Fruit fly (Drosophila melanogaster) whole organism, embryonic: ENCODE results near the gene Cdk1.

Experiments
- Adf1 ChIP-seq: fragments of 200-800 bp; sonication (Bioruptor generic); IDR thresholded peaks from 2 replicates; pipeline ENCODE4 v1.3.6; 2022; ENCODE audit warnings: missing biosample characterization, missing genetic modification characterization
- Atf6 ChIP-seq: fragments of 200-800 bp; sonication (Bioruptor generic); IDR thresholded peaks from 2 replicates; pipeline ENCODE4 v1.3.6; 2022; ENCODE audit warnings: missing biosample characterization, missing genetic modification characterization
- BtbVII ChIP-seq: fragments of 200-800 bp; sonication (Bioruptor generic); optimal IDR thresholded peaks from 3 replicates; lab custom pipeline; 2017; ENCODE audit warnings: missing biosample characterization, mild to moderate bottlenecking, missing genetic modification characterization
- CG12299 ChIP-seq: fragments of 200-800 bp; sonication (Bioruptor generic); optimal IDR thresholded peaks from 2 replicates; lab custom pipeline; 2018; ENCODE audit warnings: missing biosample characterization, mild to moderate bottlenecking, missing genetic modification characterization
- CG13287 ChIP-seq: fragments of 200-800 bp; sonication (Bioruptor generic); IDR thresholded peaks from 2 replicates; pipeline ENCODE4 v1.3.6; 2022; ENCODE audit warnings: missing biosample characterization, missing genetic modification characterization; ENCODE audit not compliant: partially characterized antibody
- CG13894 ChIP-seq: fragments of 200-800 bp; sonication (Bioruptor generic); optimal IDR thresholded peaks from 3 replicates; lab custom pipeline; 2018; ENCODE audit warnings: missing biosample characterization, mild to moderate bottlenecking, missing genetic modification characterization, moderate library complexity
- CG15073 ChIP-seq: fragments of 200-800 bp; sonication (Bioruptor generic); optimal IDR thresholded peaks from 2 replicates; lab custom pipeline; 2016; ENCODE audit warnings: missing biosample characterization, missing genetic modification characterization
- CG15269 ChIP-seq: fragments of 200-800 bp; sonication (Bioruptor generic); optimal IDR thresholded peaks from 2 replicates; lab custom pipeline; 2018; ENCODE audit warnings: missing biosample characterization, mild to moderate bottlenecking, missing genetic modification characterization, moderate library complexity
- CG1832 ChIP-seq: fragments of 200-800 bp; sonication (Bioruptor generic); optimal IDR thresholded peaks from 2 replicates; lab custom pipeline; 2017; ENCODE audit warnings: missing biosample characterization, mild to moderate bottlenecking, missing genetic modification characterization, inconsistent platforms
- CG2129 ChIP-seq: fragments of 200-800 bp; sonication (Bioruptor generic); IDR thresholded peaks from 2 replicates; pipeline ENCODE4 v1.3.6; 2022; ENCODE audit warnings: missing biosample characterization, missing genetic modification characterization; ENCODE audit not compliant: partially characterized antibody
- CG4617 ChIP-seq: fragments of 200-800 bp; sonication (Bioruptor generic); optimal IDR thresholded peaks from 3 replicates; lab custom pipeline; 2016; ENCODE audit warnings: missing biosample characterization, missing genetic modification characterization, borderline replicate concordance
- CG4707 ChIP-seq: fragments of 200-800 bp; sonication (Bioruptor generic); optimal IDR thresholded peaks from 2 replicates; lab custom pipeline; 2018; ENCODE audit warnings: missing biosample characterization, mild to moderate bottlenecking, missing genetic modification characterization, moderate library complexity
- CG5180 ChIP-seq: fragments of 200-800 bp; sonication (Bioruptor generic); optimal IDR thresholded peaks from 3 replicates; lab custom pipeline; 2017; ENCODE audit warnings: missing biosample characterization, missing genetic modification characterization, mild to moderate bottlenecking, moderate library complexity, missing genetic modification reagents
- CG6175 ChIP-seq: fragments of 200-800 bp; sonication (Bioruptor generic); IDR thresholded peaks from 3 replicates; pipeline ENCODE4 v1.3.6; 2022; ENCODE audit warnings: missing biosample characterization, missing genetic modification characterization
- CG6813 ChIP-seq: fragments of 200-800 bp; sonication (Bioruptor generic); optimal IDR thresholded peaks from 2 replicates; lab custom pipeline; 2017; ENCODE audit warnings: missing biosample characterization, missing genetic modification characterization, mild to moderate bottlenecking, moderate library complexity, missing genetic modification reagents
- CG7987 ChIP-seq: fragments of 200-800 bp; sonication (Bioruptor generic); optimal IDR thresholded peaks from 2 replicates; lab custom pipeline; 2018; ENCODE audit warnings: missing biosample characterization, mild to moderate bottlenecking, missing genetic modification characterization, moderate library complexity
- CG8359 ChIP-seq: fragments of 200-800 bp; sonication (Bioruptor generic); optimal IDR thresholded peaks from 2 replicates; lab custom pipeline; 2017; ENCODE audit warnings: missing biosample characterization, mild to moderate bottlenecking, missing genetic modification characterization, borderline replicate concordance
- CG9797 ChIP-seq: fragments of 200-800 bp; sonication (Bioruptor generic); optimal IDR thresholded peaks from 3 replicates; lab custom pipeline; 2018; ENCODE audit warnings: missing biosample characterization, mild to moderate bottlenecking, missing genetic modification characterization
- CG9817 ChIP-seq: fragments of 200-800 bp; sonication (Bioruptor generic); optimal IDR thresholded peaks from 2 replicates; lab custom pipeline; 2018; ENCODE audit warnings: missing biosample characterization, mild to moderate bottlenecking, missing genetic modification characterization, moderate library complexity
- CHES-1-like ChIP-seq: fragments of 200-800 bp; sonication (Bioruptor generic); optimal IDR thresholded peaks from 2 replicates; lab custom pipeline; 2016; ENCODE audit warnings: missing biosample characterization, missing genetic modification characterization
- CoRest ChIP-seq: fragments of 200-800 bp; sonication (Bioruptor generic); optimal IDR thresholded peaks from 3 replicates; lab custom pipeline; 2018; ENCODE audit warnings: missing biosample characterization, mild to moderate bottlenecking, missing genetic modification characterization, moderate library complexity
- Deaf1 ChIP-seq: fragments of 200-800 bp; optimal IDR thresholded peaks from 3 replicates; lab custom pipeline; 2019; ENCODE audit warnings: missing biosample characterization, mild to moderate bottlenecking, missing genetic modification characterization, moderate library complexity
- Dfd ChIP-seq, 2 experiments: fragments of >200 bp; optimal IDR thresholded peaks; 2 replicates each; lab custom pipeline; 2017; ENCODE audit warnings: missing biosample characterization in 2 of 2, missing genetic modification characterization in 2 of 2
- Gsc ChIP-seq: fragments of 200-800 bp; sonication (Bioruptor generic); IDR thresholded peaks from 2 replicates; pipeline ENCODE4 v1.3.6; 2022; ENCODE audit warnings: missing biosample characterization, missing genetic modification characterization
- HLH54F ChIP-seq: fragments of 200-800 bp; sonication (Bioruptor generic); optimal IDR thresholded peaks from 3 replicates; lab custom pipeline; 2016; ENCODE audit warnings: missing biosample characterization, missing genetic modification characterization
- Hey ChIP-seq: fragments of 200-800 bp; sonication (Bioruptor generic); optimal IDR thresholded peaks from 3 replicates; lab custom pipeline; 2018; ENCODE audit warnings: missing biosample characterization, mild to moderate bottlenecking, missing genetic modification characterization
- MTF-1 ChIP-seq: fragments of 200-800 bp; sonication (Bioruptor generic); optimal IDR thresholded peaks from 2 replicates; lab custom pipeline; 2018; ENCODE audit warnings: missing biosample characterization, mild to moderate bottlenecking, missing genetic modification characterization, borderline replicate concordance
- Max ChIP-seq: fragments of 200-800 bp; sonication (Bioruptor generic); optimal IDR thresholded peaks from 2 replicates; lab custom pipeline; 2016; ENCODE audit warnings: missing biosample characterization, mild to moderate bottlenecking, missing genetic modification characterization
- Med ChIP-seq: fragments of 200-800 bp; sonication (Bioruptor generic); peaks from one replicate; lab custom pipeline; 2016; ENCODE audit warnings: missing biosample characterization, missing genetic modification characterization, mild to moderate bottlenecking, inconsistent platforms, moderate library complexity
- Mrtf ChIP-seq: fragments of 200-800 bp; sonication (Bioruptor generic); IDR thresholded peaks from 3 replicates; pipeline ENCODE4 v1.3.6; 2022; ENCODE audit warnings: missing biosample characterization, missing genetic modification characterization
- Nf-YB ChIP-seq: fragments of 200-800 bp; sonication (Bioruptor generic); optimal IDR thresholded peaks from 3 replicates; lab custom pipeline; 2019; ENCODE audit warnings: missing biosample characterization, mild to moderate bottlenecking, missing genetic modification characterization, moderate library complexity
- Opbp ChIP-seq: fragments of 200-800 bp; sonication (Bioruptor generic); IDR thresholded peaks from 3 replicates; pipeline ENCODE4 v1.3.6; 2022; ENCODE audit warnings: missing biosample characterization, missing genetic modification characterization; ENCODE audit not compliant: partially characterized antibody
- Ravus ChIP-seq: fragments of 200-800 bp; sonication (Bioruptor generic); IDR thresholded peaks from 2 replicates; pipeline ENCODE4 v1.3.6; 2022; ENCODE audit warnings: missing biosample characterization, missing genetic modification characterization
- Spps ChIP-seq: fragments of 200-800 bp; sonication (Bioruptor generic); optimal IDR thresholded peaks from 2 replicates; lab custom pipeline; 2018; ENCODE audit warnings: missing biosample characterization, mild to moderate bottlenecking, missing genetic modification characterization
- Sry-β ChIP-seq: fragments of 200-800 bp; sonication (Bioruptor generic); optimal IDR thresholded peaks from 2 replicates; lab custom pipeline; 2018; ENCODE audit warnings: missing biosample characterization, mild to moderate bottlenecking, missing genetic modification characterization, moderate library complexity
- bcd ChIP-seq: fragments of 200-800 bp; sonication (Bioruptor generic); optimal IDR thresholded peaks from 2 replicates; lab custom pipeline; 2017; ENCODE audit warnings: missing biosample characterization, mild to moderate bottlenecking, missing genetic modification characterization
- chm ChIP-seq: fragments of 200-800 bp; sonication (Bioruptor generic); IDR thresholded peaks from 2 replicates; pipeline ENCODE4 v1.3.6; 2022; ENCODE audit warnings: missing biosample characterization, missing genetic modification characterization
- dati ChIP-seq: fragments of 200-800 bp; sonication (Bioruptor generic); IDR thresholded peaks from 2 replicates; pipeline ENCODE4 v1.3.6; 2022; ENCODE audit warnings: missing biosample characterization, missing genetic modification characterization
- dysf ChIP-seq: fragments of 200-800 bp; sonication (Bioruptor generic); IDR thresholded peaks from 3 replicates; pipeline ENCODE4 v1.3.6; 2022; ENCODE audit warnings: missing biosample characterization, missing genetic modification characterization
- fd64A ChIP-seq: fragments of 200-800 bp; sonication (Bioruptor generic); optimal IDR thresholded peaks from 3 replicates; lab custom pipeline; 2018; ENCODE audit warnings: missing biosample characterization, mild to moderate bottlenecking, missing genetic modification characterization
- kah ChIP-seq: fragments of 200-800 bp; sonication (Bioruptor generic); optimal IDR thresholded peaks from 2 replicates; lab custom pipeline; 2018; ENCODE audit warnings: missing biosample characterization, mild to moderate bottlenecking, missing genetic modification characterization
- klu ChIP-seq: fragments of 200-800 bp; sonication (Bioruptor generic); IDR thresholded peaks from 2 replicates; pipeline ENCODE4 v1.3.6; 2022; ENCODE audit warnings: missing biosample characterization, missing genetic modification characterization
- ranshi ChIP-seq: fragments of 200-800 bp; sonication (Bioruptor generic); IDR thresholded peaks from 2 replicates; pipeline ENCODE4 v1.3.6; 2022; ENCODE audit warnings: missing biosample characterization, missing genetic modification characterization
- rib ChIP-seq: fragments of 200-800 bp; sonication (Bioruptor generic); IDR thresholded peaks from 2 replicates; pipeline ENCODE4 v1.3.6; 2022; ENCODE audit warnings: missing biosample characterization, missing genetic modification characterization
- sens-2 ChIP-seq: fragments of 200-800 bp; sonication (Bioruptor generic); IDR thresholded peaks from 2 replicates; pipeline ENCODE4 v1.3.6; 2022; ENCODE audit warnings: missing biosample characterization, missing genetic modification characterization
- slou ChIP-seq: fragments of 200-800 bp; sonication (Bioruptor generic); optimal IDR thresholded peaks from 3 replicates; lab custom pipeline; 2016; ENCODE audit warnings: missing biosample characterization, missing genetic modification characterization
- sob ChIP-seq: fragments of 200-800 bp; sonication (Bioruptor generic); IDR thresholded peaks from 2 replicates; pipeline ENCODE4 v1.3.6; 2022; ENCODE audit warnings: missing biosample characterization, missing genetic modification characterization
- twi ChIP-seq: fragments of 200-800 bp; optimal IDR thresholded peaks from 2 replicates; lab custom pipeline; 2019; ENCODE audit warnings: missing biosample characterization, mild to moderate bottlenecking, missing genetic modification characterization, moderate library complexity
- unc-4 ChIP-seq: fragments of 200-800 bp; sonication (Bioruptor generic); IDR thresholded peaks from 2 replicates; pipeline ENCODE4 v1.3.6; 2022; ENCODE audit warnings: missing biosample characterization, missing genetic modification characterization; ENCODE audit not compliant: partially characterized antibody

Cdk1 gene

dm6 chr2L:10381890-10382450, 4.1 kb downstream of the Cdk1 start, which contains the start of gene CG5096 (continued):
- peak; percentile 90 for TF ChIP-seq BtbVII (GFP tag; lab: Kevin White, UChicago)
- no peak for TF ChIP-seq unc-4 (GFP tag; lab: Robert Waterston, UW)
- no peak for TF ChIP-seq CG13287
- no peak for TF ChIP-seq CG9797
- TF ChIP-seq Ravus (GFP tag; lab: Robert Waterston, UW) = peak; percentile 60
- peak; percentile 92; the same call in 1 of the 2 replicates for TF ChIP-seq sob (GFP tag; lab: Robert Waterston, UW)
- TF ChIP-seq dati = peak; percentile 63; the same call in 1 of the 2 replicates
- TF ChIP-seq Opbp (GFP tag; lab: Robert Waterston, UW) = no peak
- peak; percentile 45 for TF ChIP-seq CG4617 (GFP tag; lab: Kevin White, UChicago)
- TF ChIP-seq Deaf1 = peak; percentile 75
- peak; percentile 76 for TF ChIP-seq HLH54F (GFP tag; lab: Kevin White, UChicago)
- TF ChIP-seq kah (GFP tag; lab: Kevin White, UChicago) = peak; percentile 67
- peak; percentile 90 for TF ChIP-seq dysf (GFP tag; lab: Robert Waterston, UW)
- peak; percentile 49 for TF ChIP-seq CG8359 (GFP tag; lab: Kevin White, UChicago)
- peak; percentile 62 for TF ChIP-seq CHES-1-like (GFP tag; lab: Kevin White, UChicago)
- no peak for TF ChIP-seq fd64A (GFP tag; lab: Kevin White, UChicago)
- peak; percentile 87 for TF ChIP-seq CG6813 (GFP tag; lab: Kevin White, UChicago)
- TF ChIP-seq sens-2 (GFP tag; lab: Robert Waterston, UW) = no peak
- peak; percentile 95 for TF ChIP-seq CG15269 (tag; lab: Kevin White, UChicago)
- TF ChIP-seq CG9817 (tag; lab: Kevin White, UChicago) = peak; percentile 85
- peak; percentile 67 for TF ChIP-seq Spps
- TF ChIP-seq MTF-1 (GFP tag; lab: Kevin White, UChicago) = peak; percentile 60
- TF ChIP-seq twi (tag; lab: Kevin White, UChicago) = peak; percentile 73
- TF ChIP-seq CG15073 = peak; percentile 16
- peak; percentile 64 for TF ChIP-seq CG4707
- TF ChIP-seq Nf-YB (GFP tag; lab: Kevin White, UChicago) = peak; percentile 74
- peak; percentile 95 for TF ChIP-seq Atf6 (GFP tag; lab: Robert Waterston, UW)
- TF ChIP-seq CG7987 (GFP tag; lab: Kevin White, UChicago) = peak; percentile 80
- no peak for TF ChIP-seq CG1832
- peak; percentile 91; the same call in 1 of the 2 replicates for TF ChIP-seq ranshi (GFP tag; lab: Robert Waterston, UW)
- peak; percentile 79 for TF ChIP-seq bcd
- peak; percentile 76 for TF ChIP-seq Adf1
- TF ChIP-seq CG2129 = no peak
- no peak for TF ChIP-seq Gsc (GFP tag; lab: Robert Waterston, UW)
- peak; percentile 90 for TF ChIP-seq CG12299 (tag; lab: Kevin White, UChicago)
- peak; percentile 83 for TF ChIP-seq chm (GFP tag; lab: Robert Waterston, UW)
- peak; percentile 63; the same call in 1 of the 3 replicates for TF ChIP-seq CG6175 (GFP tag; lab: Robert Waterston, UW)
- TF ChIP-seq CoRest = peak; percentile 93
- TF ChIP-seq CG13894 (tag; lab: Kevin White, UChicago) = peak; percentile 96
- peak; percentile 70 for TF ChIP-seq Max (GFP tag; lab: Kevin White, UChicago)
- peak; percentile 71 for TF ChIP-seq klu (GFP tag; lab: Robert Waterston, UW)
- peak; percentile 22 for TF ChIP-seq Sry-β (GFP tag; lab: Kevin White, UChicago)
- TF ChIP-seq CG5180 (GFP tag; lab: Kevin White, UChicago) = peak; percentile 78
- TF ChIP-seq rib (GFP tag; lab: Robert Waterston, UW) = peak; percentile 86
- TF ChIP-seq Dfd (GFP tag; optimal IDR thresholded peaks at IDR 0.05; lab: Kevin White, UChicago) = no peak
- no peak; the same call in 2 of the 3 replicates for TF ChIP-seq Mrtf
- no peak for TF ChIP-seq Hey (tag; lab: Kevin White, UChicago)
- TF ChIP-seq slou (GFP tag; lab: Kevin White, UChicago) = peak; percentile 10
- peak; percentile 97 for TF ChIP-seq Med (GFP tag; lab: Kevin White, UChicago)
